Worm (Caenorhabditis elegans) whole organism, midembryonic: ENCODE data around the gene srab-9.

Source experiments
- T22C8.4 ChIP-seq: fragments of 200-800 bp; sonication (Bioruptor generic); IDR thresholded peaks from 2 replicates; pipeline ENCODE4 v1.3.6; 2022; ENCODE audit warnings: missing genetic modification characterization, missing compliant biosample characterization
- cog-1 ChIP-seq: sonication (generic microtip); optimal IDR thresholded peaks from 2 replicates; lab custom pipeline; 2016; ENCODE audit warnings: missing genetic modification characterization, missing compliant biosample characterization
- flt-1 ChIP-seq: fragments of 200-800 bp; sonication (Bioruptor generic); IDR thresholded peaks from 2 replicates; pipeline ENCODE4 v1.3.6; 2022; ENCODE audit warnings: missing genetic modification characterization, missing compliant biosample characterization
- klf-2 ChIP-seq: fragments of 200-800 bp; sonication (Bioruptor generic); conservative IDR thresholded peaks from 2 replicates; pipeline ENCODE4 v1.3.6; 2022; ENCODE audit warnings: missing genetic modification reagents, missing genetic modification characterization, missing compliant biosample characterization
- med-1 ChIP-seq: sonication (generic microtip); optimal IDR thresholded peaks from 2 replicates; lab custom pipeline; 2017; ENCODE audit warnings: missing genetic modification characterization, mild to moderate bottlenecking, missing compliant biosample characterization, antibody characterized with exemption, missing genetic modification reagents; ENCODE audit not compliant: insufficient read depth
- ref-1 ChIP-seq: fragments of 200-800 bp; sonication (Bioruptor generic); conservative IDR thresholded peaks from 2 replicates; pipeline ENCODE4 v1.3.6; 2022; ENCODE audit warnings: missing genetic modification reagents, missing genetic modification characterization, missing compliant biosample characterization
- tab-1 ChIP-seq: fragments of 200-800 bp; sonication (Bioruptor generic); IDR thresholded peaks from 2 replicates; pipeline ENCODE4 v1.3.6; 2022; ENCODE audit warnings: missing genetic modification characterization, missing compliant biosample characterization
- ztf-23 ChIP-seq: fragments of 200-800 bp; sonication (Bioruptor generic); IDR thresholded peaks from 2 replicates; pipeline ENCODE4 v1.3.6; 2022; ENCODE audit warnings: missing genetic modification reagents, missing genetic modification characterization, missing compliant biosample characterization
- ztf-29 ChIP-seq: fragments of 200-800 bp; sonication (Bioruptor generic); IDR thresholded peaks from 2 replicates; pipeline ENCODE4 v1.3.6; 2022; ENCODE audit warnings: missing genetic modification reagents, missing genetic modification characterization, missing compliant biosample characterization

The srab-9 gene

ce11 chrV:3144494-3144893 lies 3.4 kb upstream of the srab-9 start, which contains the start of gene srab-10:
srab-10 (minus strand) TSS chrV:3144594.
- TF ChIP-seq ref-1 (GFP tag; lab: Robert Waterston, UW) (no peak), flt-1 (GFP tag; lab: Robert Waterston, UW) (no peak), med-1 (GFP tag; lab: Kevin White, UChicago) (no peak), T22C8.4 (no peak), ztf-29 (GFP tag; lab: Robert Waterston, UW) (no peak), tab-1 (GFP tag; lab: Robert Waterston, UW) (no peak), ztf-23 (GFP tag; lab: Robert Waterston, UW) (no peak), klf-2 (GFP tag; lab: Robert Waterston, UW) (no peak), cog-1 (no peak)

ce11 chrV:3138488-3138887 lies 2.6 kb downstream of the srab-9 start, which contains the start of the genes irld-3 and F02C9.1:
irld-3 (minus strand) TSS chrV:3138588.
F02C9.1 (plus strand) TSS chrV:3138703.
- no peak for TF ChIP-seq ref-1 (GFP tag; lab: Robert Waterston, UW)
- no peak for TF ChIP-seq cog-1
- TF ChIP-seq flt-1 (GFP tag; lab: Robert Waterston, UW): no peak
- TF ChIP-seq klf-2 (GFP tag; lab: Robert Waterston, UW): no peak
- no peak for TF ChIP-seq T22C8.4
- no peak for TF ChIP-seq med-1 (GFP tag; lab: Kevin White, UChicago)
- no peak for TF ChIP-seq tab-1 (GFP tag; lab: Robert Waterston, UW)
- no peak for TF ChIP-seq ztf-29 (GFP tag; lab: Robert Waterston, UW)
- no peak for TF ChIP-seq ztf-23 (GFP tag; lab: Robert Waterston, UW)

DNA sequence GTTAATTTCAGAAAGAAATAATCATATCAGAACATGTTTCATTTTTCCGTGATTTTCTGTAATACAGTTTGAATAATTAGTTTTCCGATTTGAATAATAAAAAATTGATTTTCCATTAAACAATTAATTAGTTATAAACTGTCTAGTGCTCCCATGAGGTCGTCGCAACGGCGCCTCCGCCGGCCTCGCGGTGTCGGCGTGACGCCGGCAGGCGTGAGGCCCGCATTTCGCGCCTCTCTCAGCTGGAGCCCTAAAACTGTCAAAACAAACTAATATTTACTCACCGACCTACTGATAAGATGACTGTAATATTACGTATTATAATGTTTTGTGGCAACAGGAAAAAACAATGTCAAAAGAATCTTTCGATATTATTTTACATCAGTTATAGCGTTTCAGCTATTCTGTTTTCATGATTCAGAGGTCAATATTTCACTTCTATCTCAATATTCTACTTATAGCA lies 7.8 kb downstream of the srab-9 start, which contains the start of gene F02C9.2:
Gene F02C9.2, plus strand, starts transcription at position 413 of the 463 bp plus-strand sequence.
- no peak for TF ChIP-seq ztf-23 (GFP tag; lab: Robert Waterston, UW)
- TF ChIP-seq T22C8.4: no peak
- no peak for TF ChIP-seq tab-1 (GFP tag; lab: Robert Waterston, UW)

ce11 chrV:3132116-3132515 lies 9.0 kb downstream of the srab-9 start:
- TF ChIP-seq med-1 (GFP tag; lab: Kevin White, UChicago): no peak
- TF ChIP-seq ref-1 (GFP tag; lab: Robert Waterston, UW): no peak
- TF ChIP-seq klf-2 (GFP tag; lab: Robert Waterston, UW): no peak
- no peak for TF ChIP-seq tab-1 (GFP tag; lab: Robert Waterston, UW)
- TF ChIP-seq ztf-29 (GFP tag; lab: Robert Waterston, UW): no peak
- peak; percentile 48; the same call in 1 of the 2 replicates for TF ChIP-seq flt-1 (GFP tag; lab: Robert Waterston, UW)
- TF ChIP-seq cog-1: no peak

DNA sequence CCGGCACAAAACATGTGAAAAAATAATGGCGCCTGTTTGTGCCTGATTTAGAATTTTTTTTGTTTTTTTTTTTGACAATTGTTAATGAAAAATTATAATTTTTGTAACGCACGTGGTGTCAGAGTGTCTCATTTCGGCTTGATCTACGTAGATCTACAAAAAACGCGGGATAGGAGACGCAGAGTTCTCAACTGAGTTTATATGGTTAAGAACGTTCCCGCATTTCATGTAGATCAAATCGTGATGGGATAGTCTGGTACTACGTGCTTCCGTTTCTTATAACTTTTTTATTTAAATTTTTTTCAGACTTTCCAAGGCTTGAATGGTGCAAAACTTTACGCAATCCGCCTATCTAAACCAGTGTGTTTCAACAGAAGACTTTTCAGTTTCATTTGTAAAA lies 12.3 kb downstream of the srab-9 start, which contains the start of gene tat-6:
Gene tat-6, plus strand, starts transcription at position 301 of the 400 bp plus-strand sequence.
- TF ChIP-seq med-1 (GFP tag; lab: Kevin White, UChicago): no peak
- no peak for TF ChIP-seq klf-2 (GFP tag; lab: Robert Waterston, UW)
- TF ChIP-seq ref-1 (GFP tag; lab: Robert Waterston, UW): no peak
- TF ChIP-seq cog-1: no peak
- TF ChIP-seq ztf-29 (GFP tag; lab: Robert Waterston, UW): no peak
- TF ChIP-seq ztf-23 (GFP tag; lab: Robert Waterston, UW): no peak
- no peak for TF ChIP-seq T22C8.4
- TF ChIP-seq tab-1 (GFP tag; lab: Robert Waterston, UW): no peak
- no peak for TF ChIP-seq flt-1 (GFP tag; lab: Robert Waterston, UW)

DNA sequence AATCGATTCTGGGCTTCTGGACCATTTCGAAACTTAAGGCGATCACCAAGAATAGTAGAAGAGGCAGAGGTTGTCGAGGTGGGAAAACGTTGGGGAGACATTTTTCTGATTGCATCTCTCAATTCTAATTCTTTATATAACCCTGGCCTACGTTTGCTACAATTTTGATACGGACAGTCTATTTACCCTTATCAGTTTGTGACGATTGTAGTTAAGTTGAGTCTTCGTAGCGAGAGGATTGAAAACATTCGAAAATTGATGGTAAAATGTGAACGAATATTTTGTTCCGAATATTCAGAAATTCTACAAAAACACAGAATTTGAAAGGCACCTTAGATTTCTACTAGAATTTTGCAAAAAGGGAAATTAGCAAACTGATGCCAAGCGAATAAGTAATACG lies 13.4 kb downstream of the srab-9 start, which contains the start of gene Y73C8C.10:
Gene Y73C8C.10, minus strand, starts transcription at position 101 of the 400 bp plus-strand sequence.
- no peak for TF ChIP-seq med-1 (GFP tag; lab: Kevin White, UChicago)
- TF ChIP-seq klf-2 (GFP tag; lab: Robert Waterston, UW): no peak
- no peak for TF ChIP-seq flt-1 (GFP tag; lab: Robert Waterston, UW)
- no peak for TF ChIP-seq cog-1
- no peak for TF ChIP-seq T22C8.4
- no peak for TF ChIP-seq tab-1 (GFP tag; lab: Robert Waterston, UW)
- TF ChIP-seq ref-1 (GFP tag; lab: Robert Waterston, UW): no peak
- no peak for TF ChIP-seq ztf-29 (GFP tag; lab: Robert Waterston, UW)
- no peak for TF ChIP-seq ztf-23 (GFP tag; lab: Robert Waterston, UW)

DNA sequence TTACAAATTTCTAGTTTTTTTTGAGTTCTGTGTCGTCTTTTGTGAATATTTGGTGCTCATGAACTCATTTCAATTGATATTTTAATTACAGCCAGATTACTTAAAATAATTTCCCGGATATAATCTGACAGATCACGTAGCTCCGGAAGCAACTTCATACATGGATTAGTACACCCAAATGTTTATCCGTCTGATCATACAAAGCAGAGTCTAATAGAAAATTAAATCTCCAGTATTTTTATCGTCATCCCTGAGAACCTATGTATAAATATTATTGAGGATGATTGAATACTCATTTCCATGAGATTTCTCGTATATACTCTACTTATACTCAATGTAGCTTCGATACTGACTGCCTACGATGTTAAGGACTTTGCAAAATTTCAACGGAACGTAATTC lies 16.2 kb downstream of the srab-9 start, which contains the start of gene Y73C8C.12:
Gene Y73C8C.12, plus strand, starts transcription at position 301 of the 400 bp plus-strand sequence.
- TF ChIP-seq ztf-23 (GFP tag; lab: Robert Waterston, UW) (no peak), ztf-29 (GFP tag; lab: Robert Waterston, UW) (no peak), flt-1 (GFP tag; lab: Robert Waterston, UW) (no peak), ref-1 (GFP tag; lab: Robert Waterston, UW) (no peak), klf-2 (GFP tag; lab: Robert Waterston, UW) (no peak), tab-1 (GFP tag; lab: Robert Waterston, UW) (no peak), med-1 (GFP tag; lab: Kevin White, UChicago) (no peak), T22C8.4 (no peak)

- no peak for TF ChIP-seq ref-1 (GFP tag; lab: Robert Waterston, UW)
- no peak for TF ChIP-seq tab-1 (GFP tag; lab: Robert Waterston, UW)
- TF ChIP-seq T22C8.4: no peak
- no peak for TF ChIP-seq ztf-23 (GFP tag; lab: Robert Waterston, UW)
- TF ChIP-seq cog-1: no peak
- TF ChIP-seq med-1 (GFP tag; lab: Kevin White, UChicago): no peak
- TF ChIP-seq flt-1 (GFP tag; lab: Robert Waterston, UW): no peak
- no peak for TF ChIP-seq ztf-29 (GFP tag; lab: Robert Waterston, UW)
- no peak for TF ChIP-seq klf-2 (GFP tag; lab: Robert Waterston, UW)
Observed at ce11 chrV:3122403-3122802, 18.7 kb downstream of the srab-9 start.

DNA sequence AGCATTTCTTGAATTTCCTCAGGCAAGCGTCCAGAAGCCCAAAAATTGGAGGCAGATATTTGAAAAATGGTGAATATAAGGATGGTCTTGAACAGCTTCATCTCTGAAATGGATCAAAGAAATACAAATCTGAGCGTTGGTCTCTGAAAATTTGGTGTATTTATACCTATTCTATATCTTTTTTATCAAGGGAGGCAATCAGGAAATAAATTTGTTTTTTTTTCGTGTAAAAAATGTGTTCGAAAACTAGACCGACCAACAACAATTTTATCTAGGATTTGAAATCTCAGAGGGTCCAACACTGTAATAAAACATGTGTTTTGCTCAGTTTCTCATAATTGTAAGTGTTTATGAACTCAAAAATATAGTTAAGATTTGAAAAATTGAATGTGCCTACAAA lies 19.3 kb downstream of the srab-9 start, which contains the start of gene srt-56:
Gene srt-56, minus strand, starts transcription at position 101 of the 400 bp plus-strand sequence.
- TF ChIP-seq T22C8.4: no peak
- no peak for TF ChIP-seq ztf-29 (GFP tag; lab: Robert Waterston, UW)
- TF ChIP-seq ztf-23 (GFP tag; lab: Robert Waterston, UW): no peak
- TF ChIP-seq tab-1 (GFP tag; lab: Robert Waterston, UW): no peak
- no peak for TF ChIP-seq med-1 (GFP tag; lab: Kevin White, UChicago)
- no peak for TF ChIP-seq klf-2 (GFP tag; lab: Robert Waterston, UW)
- no peak for TF ChIP-seq cog-1
- TF ChIP-seq flt-1 (GFP tag; lab: Robert Waterston, UW): no peak
- TF ChIP-seq ref-1 (GFP tag; lab: Robert Waterston, UW): no peak
